Fruit fly (Drosophila melanogaster) whole organism, pupa: ENCODE results near the gene asf1.

Experiments
- CG10348 ChIP-seq: fragments of 200-800 bp; sonication (Bioruptor generic); IDR thresholded peaks from 2 replicates; pipeline ENCODE4 v1.3.6; 2022; ENCODE audit warnings: missing biosample characterization, missing genetic modification characterization
- CG12605 ChIP-seq: fragments of 200-800 bp; sonication (Bioruptor generic); IDR thresholded peaks from 2 replicates; pipeline ENCODE4 v1.3.6; 2022; ENCODE audit warnings: missing biosample characterization, missing genetic modification characterization
- CG13204 ChIP-seq: fragments of 200-800 bp; sonication (Bioruptor generic); optimal IDR thresholded peaks from 2 replicates; lab custom pipeline; 2018; ENCODE audit warnings: missing biosample characterization, mild to moderate bottlenecking, missing genetic modification characterization, moderate library complexity
- CG14655 ChIP-seq: fragments of 200-800 bp; sonication (Bioruptor generic); optimal IDR thresholded peaks from 3 replicates; lab custom pipeline; 2017; ENCODE audit warnings: mild to moderate bottlenecking, missing biosample characterization, missing genetic modification reagents, missing genetic modification characterization
- CG15710 ChIP-seq: fragments of 200-800 bp; sonication (Bioruptor generic); optimal IDR thresholded peaks from 2 replicates; lab custom pipeline; 2018; ENCODE audit warnings: missing biosample characterization, mild to moderate bottlenecking, missing genetic modification characterization, moderate library complexity
- CG17806 ChIP-seq: fragments of 200-800 bp; sonication (Bioruptor generic); optimal IDR thresholded peaks from 2 replicates; lab custom pipeline; 2018; ENCODE audit warnings: missing biosample characterization, mild to moderate bottlenecking, missing genetic modification characterization, moderate library complexity
- CG32121 ChIP-seq: fragments of 200-800 bp; sonication (Bioruptor generic); IDR thresholded peaks from 2 replicates; pipeline ENCODE4 v1.3.6; 2022; ENCODE audit warnings: missing biosample characterization, missing genetic modification characterization
- CG34367 ChIP-seq: fragments of 200-800 bp; sonication (Bioruptor generic); optimal IDR thresholded peaks from 2 replicates; lab custom pipeline; 2018; ENCODE audit warnings: missing biosample characterization, mild to moderate bottlenecking, missing genetic modification characterization
- CG4496 ChIP-seq: fragments of 200-800 bp; sonication (Bioruptor generic); IDR thresholded peaks from 3 replicates; pipeline ENCODE4 v1.3.6; 2022; ENCODE audit warnings: missing biosample characterization, missing genetic modification characterization
- CG8159 ChIP-seq: fragments of 200-800 bp; sonication (Bioruptor generic); optimal IDR thresholded peaks from 3 replicates; lab custom pipeline; 2018; ENCODE audit warnings: missing biosample characterization, mild to moderate bottlenecking, missing genetic modification characterization, moderate library complexity
- CG8301 ChIP-seq: fragments of 200-800 bp; sonication (Bioruptor generic); optimal IDR thresholded peaks from 2 replicates; lab custom pipeline; 2018; ENCODE audit warnings: missing biosample characterization, mild to moderate bottlenecking, missing genetic modification characterization
- CG9948 ChIP-seq: fragments of 200-800 bp; sonication (Bioruptor generic); optimal IDR thresholded peaks from 2 replicates; lab custom pipeline; 2018; ENCODE audit warnings: missing biosample characterization, mild to moderate bottlenecking, missing genetic modification characterization, moderate library complexity
- D1 ChIP-seq: fragments of 200-800 bp; sonication (Bioruptor generic); optimal IDR thresholded peaks from 2 replicates; lab custom pipeline; 2018; ENCODE audit warnings: missing biosample characterization, mild to moderate bottlenecking, missing genetic modification characterization, moderate library complexity
- EcR ChIP-seq: fragments of 200-800 bp; sonication (Bioruptor generic); optimal IDR thresholded peaks from 3 replicates; lab custom pipeline; 2019; ENCODE audit warnings: missing biosample characterization, missing genetic modification characterization, mild to moderate bottlenecking, moderate library complexity, missing genetic modification reagents
- Ets98B ChIP-seq: fragments of 200-800 bp; sonication (Bioruptor generic); IDR thresholded peaks from 2 replicates; pipeline ENCODE4 v1.3.6; 2022; ENCODE audit warnings: missing biosample characterization, missing genetic modification characterization
- Pif1A ChIP-seq: fragments of 200-800 bp; sonication (Bioruptor generic); optimal IDR thresholded peaks from 3 replicates; lab custom pipeline; 2016; ENCODE audit warnings: missing biosample characterization, missing genetic modification characterization
- Pif1B ChIP-seq: fragments of 200-800 bp; sonication (Bioruptor generic); optimal IDR thresholded peaks from 3 replicates; lab custom pipeline; 2016; ENCODE audit warnings: missing biosample characterization, missing genetic modification characterization
- Snoo ChIP-seq: fragments of 200-800 bp; sonication (Bioruptor generic); optimal IDR thresholded peaks from 3 replicates; lab custom pipeline; 2017; ENCODE audit warnings: missing biosample characterization, mild to moderate bottlenecking, missing genetic modification characterization, inconsistent platforms
- fd96Ca ChIP-seq: fragments of 200-800 bp; sonication (Bioruptor generic); IDR thresholded peaks from 3 replicates; pipeline ENCODE4 v1.3.6; 2022; ENCODE audit warnings: missing biosample characterization, missing genetic modification characterization
- gl ChIP-seq: fragments of 200-800 bp; sonication (Bioruptor generic); optimal IDR thresholded peaks from 2 replicates; lab custom pipeline; 2018; ENCODE audit warnings: missing biosample characterization, mild to moderate bottlenecking, missing genetic modification characterization
- rn ChIP-seq: fragments of 200-800 bp; sonication (Bioruptor generic); IDR thresholded peaks from 2 replicates; pipeline ENCODE4 v1.3.6; 2022; ENCODE audit warnings: missing biosample characterization, missing genetic modification characterization

The asf1 gene

dm6 chr3L:19580709-19581227 is 37.9 kb upstream of the asf1 start:
- TF ChIP-seq CG34367 (tag; lab: Kevin White, UChicago) (no peak), CG8301 (tag; lab: Kevin White, UChicago) (no peak), CG9948 (tag; lab: Kevin White, UChicago) (no peak), CG8159 (tag; lab: Kevin White, UChicago) (no peak), CG17806 (tag; lab: Kevin White, UChicago) (no peak), CG32121 (GFP tag; lab: Robert Waterston, UW) (no peak), CG15710 (tag; lab: Kevin White, UChicago) (no peak)

dm6 chr3L:19584369-19584915 is 34.3 kb upstream of the asf1 start, which contains the start of gene Shal:
Gene Shal (minus strand): TSS chr3L:19584568.
- TF ChIP-seq CG10348 (GFP tag; lab: Robert Waterston, UW) (no peak), CG17806 (tag; lab: Kevin White, UChicago) (no peak), D1 (no peak)

dm6 chr3L:19585979-19586378 is 32.7 kb upstream of the asf1 start, which contains the start of the genes CG9231 and CG9330:
Gene CG9231 (minus strand): TSS chr3L:19586003.
Gene CG9330 (plus strand): TSS chr3L:19586253.
- TF ChIP-seq Pif1A (GFP tag; lab: Kevin White, UChicago) (peak; percentile 31), CG8159 (tag; lab: Kevin White, UChicago) (peak; percentile 1), gl (no peak), CG14655 (no peak), EcR (GFP tag; lab: Kevin White, UChicago) (peak; percentile 14)

- peak; percentile 100 for TF ChIP-seq CG8159 (tag; lab: Kevin White, UChicago)
- TF ChIP-seq CG17806 (tag; lab: Kevin White, UChicago), result peak; percentile 100
- TF ChIP-seq Pif1B (GFP tag; lab: Kevin White, UChicago), result peak; percentile 100
- TF ChIP-seq gl, result peak; percentile 100
- TF ChIP-seq fd96Ca, result peak; percentile 100
- TF ChIP-seq CG4496 (GFP tag; lab: Robert Waterston, UW), result peak; percentile 100
- TF ChIP-seq CG15710 (tag; lab: Kevin White, UChicago), result peak; percentile 100
- peak; percentile 100 for TF ChIP-seq Pif1A (GFP tag; lab: Kevin White, UChicago)
- TF ChIP-seq CG32121 (GFP tag; lab: Robert Waterston, UW), result peak; percentile 100
- peak; percentile 100 for TF ChIP-seq D1
- peak; percentile 100 for TF ChIP-seq Snoo (tag; lab: Kevin White, UChicago)
- peak; percentile 100 for TF ChIP-seq CG13204 (GFP tag; lab: Kevin White, UChicago)
- peak; percentile 100 for TF ChIP-seq Ets98B
- peak; percentile 100 for TF ChIP-seq CG10348 (GFP tag; lab: Robert Waterston, UW)
- peak; percentile 100 for TF ChIP-seq CG14655
- peak; percentile 100 for TF ChIP-seq CG9948 (tag; lab: Kevin White, UChicago)
- peak; percentile 100 for TF ChIP-seq CG12605
- TF ChIP-seq EcR (GFP tag; lab: Kevin White, UChicago), result no peak
- TF ChIP-seq rn (GFP tag; lab: Robert Waterston, UW), result peak; percentile 100
- TF ChIP-seq CG8301 (tag; lab: Kevin White, UChicago), result peak; percentile 100
- peak; percentile 100 for TF ChIP-seq CG34367 (tag; lab: Kevin White, UChicago)
Observed at dm6 chr3L:19590422-19590821, 28.3 kb upstream of the asf1 start, which contains the start of gene CG14100. Gene CG14100 (minus strand): TSS chr3L:19590524.

- TF ChIP-seq CG4496 (GFP tag; lab: Robert Waterston, UW) (0 out of 3 replicates have a peak, but pooled peaks have one; percentile 24), CG15710 (tag; lab: Kevin White, UChicago) (peak; percentile 8), CG13204 (GFP tag; lab: Kevin White, UChicago) (no peak), EcR (GFP tag; lab: Kevin White, UChicago) (no peak)
- TF ChIP-seq, all 21 proteins: peak for 2
Observed at dm6 chr3L:19598369-19599148, 20.1 kb upstream of the asf1 start, which contains the start of the genes ash1 and Taf6. Gene ash1 (minus strand): TSS chr3L:19598755. Gene Taf6 (plus strand): TSS chr3L:19599088.

- no peak for TF ChIP-seq rn (GFP tag; lab: Robert Waterston, UW)
- TF ChIP-seq Pif1B (GFP tag; lab: Kevin White, UChicago), result no peak
- no peak for TF ChIP-seq Ets98B
Observed at dm6 chr3L:19601413-19601812, 17.3 kb upstream of the asf1 start, which contains the start of gene CG9368. Gene CG9368 (plus strand): TSS chr3L:19601633.
